Worm (Caenorhabditis elegans): ENCODE results near the gene F20G2.3.
A peak's percentile ranks its signal among the peaks of the same experiment; 100 is the strongest.

Gene F20G2.3

DNA sequence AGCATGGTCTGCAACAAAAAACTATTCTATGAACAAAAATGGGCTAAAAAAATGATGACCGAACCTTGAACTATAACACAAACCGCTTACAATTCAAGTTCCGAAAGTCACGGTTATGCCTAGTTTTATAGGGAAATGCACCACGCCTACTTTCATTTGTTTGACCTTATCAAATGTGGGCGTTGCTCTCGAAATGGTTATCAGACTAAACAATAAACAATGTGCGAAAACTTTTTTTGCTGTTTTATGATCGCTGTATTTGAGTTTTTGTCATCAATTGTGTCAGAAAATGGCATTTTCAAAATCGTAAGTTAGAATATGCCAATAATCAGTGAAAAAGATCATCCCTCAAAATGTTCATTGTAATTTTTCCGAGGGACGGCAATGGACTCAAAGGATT, 32.1 kb downstream of the F20G2.3 start, which contains the start of gene F35E12.6:
F35E12.6 (minus strand) TSS at position 101 of the 400 bp plus-strand sequence.
- TF ChIP-seq pqm-1 (tag; optimal IDR thresholded peaks at IDR 0.05) (no peak), elt-2 (tag; optimal IDR thresholded peaks at IDR 0.05) (peak; percentile 37)

DNA sequence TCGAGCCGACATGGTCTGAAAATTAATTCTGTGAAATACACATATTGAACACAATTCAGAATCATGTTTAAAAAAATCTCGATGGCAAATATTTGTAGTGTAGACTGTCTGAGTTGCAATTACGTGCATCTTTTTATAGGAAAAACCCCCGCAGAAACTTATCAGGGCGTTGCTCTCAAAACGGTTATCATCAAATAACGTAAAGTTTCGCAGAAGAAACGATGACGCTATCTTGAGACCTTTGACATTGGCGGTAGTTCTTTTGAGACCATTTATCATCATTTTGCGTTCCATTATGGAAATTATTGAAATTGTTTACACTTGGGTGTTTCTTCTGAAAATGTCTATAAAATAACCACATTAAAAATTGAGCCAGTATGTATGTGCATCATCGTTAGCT, 37.5 kb downstream of the F20G2.3 start, which contains the start of gene dct-17:
dct-17 (minus strand) TSS at position 23 of the 400 bp plus-strand sequence.
- TF ChIP-seq hlh-17 (GFP tag; optimal IDR thresholded peaks at IDR 0.05; ENCODE audit: borderline replicate concordance) (no peak), elt-2 (tag; optimal IDR thresholded peaks at IDR 0.05) (peak; percentile 24), pqm-1 (tag; optimal IDR thresholded peaks at IDR 0.05) (peak; percentile 3), nhr-84 (tag; optimal IDR thresholded peaks at IDR 0.05) (no peak), F16B12.6 (tag; optimal IDR thresholded peaks at IDR 0.05) (no peak), pax-3 (tag; optimal IDR thresholded peaks at IDR 0.05) (peak; percentile 12), unc-98 (GFP tag; IDR thresholded peaks at IDR 0.05) (no peak)

DNA sequence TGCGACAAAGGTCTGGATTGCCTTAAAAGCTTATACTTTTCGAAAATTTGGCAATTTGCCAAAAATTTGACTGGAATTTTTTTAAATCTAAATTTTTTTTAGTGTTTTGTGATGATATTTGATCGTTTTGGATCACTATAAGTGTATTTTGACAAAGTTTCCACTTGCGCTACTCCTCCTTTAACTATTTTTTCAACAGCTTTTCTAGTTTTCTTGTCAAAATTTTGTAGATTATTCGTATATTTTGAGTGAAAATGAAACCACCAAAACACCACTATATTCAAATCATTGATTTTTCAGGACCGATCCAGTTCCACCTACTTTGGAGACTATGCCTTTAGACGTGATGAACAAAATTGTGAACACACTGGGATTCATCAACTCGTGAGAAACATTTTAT, 42.7 kb downstream of the F20G2.3 start, which contains the start of gene fbxa-181:
fbxa-181 (plus strand) TSS at position 301 of the 400 bp plus-strand sequence.
- no peak for TF ChIP-seq elt-3 (tag; optimal IDR thresholded peaks at IDR 0.05)
- no peak for TF ChIP-seq grh-1 (GFP tag; IDR thresholded peaks at IDR 0.05)
- TF ChIP-seq lin-35 (GFP tag; optimal IDR thresholded peaks at IDR 0.05), result no peak
- no peak for TF ChIP-seq aha-1 (tag; optimal IDR thresholded peaks at IDR 0.05)
- no peak for TF ChIP-seq nhr-28 (tag; optimal IDR thresholded peaks at IDR 0.05)
- TF ChIP-seq nhr-71 (tag; optimal IDR thresholded peaks at IDR 0.05), result no peak
- TF ChIP-seq zag-1 (tag; optimal IDR thresholded peaks at IDR 0.05), result no peak
- TF ChIP-seq nhr-85 (tag), result no peak
- no peak for TF ChIP-seq isw-1 (GFP tag; IDR thresholded peaks at IDR 0.05)
- TF ChIP-seq hpl-2 (GFP tag; optimal IDR thresholded peaks at IDR 0.05), result no peak

DNA sequence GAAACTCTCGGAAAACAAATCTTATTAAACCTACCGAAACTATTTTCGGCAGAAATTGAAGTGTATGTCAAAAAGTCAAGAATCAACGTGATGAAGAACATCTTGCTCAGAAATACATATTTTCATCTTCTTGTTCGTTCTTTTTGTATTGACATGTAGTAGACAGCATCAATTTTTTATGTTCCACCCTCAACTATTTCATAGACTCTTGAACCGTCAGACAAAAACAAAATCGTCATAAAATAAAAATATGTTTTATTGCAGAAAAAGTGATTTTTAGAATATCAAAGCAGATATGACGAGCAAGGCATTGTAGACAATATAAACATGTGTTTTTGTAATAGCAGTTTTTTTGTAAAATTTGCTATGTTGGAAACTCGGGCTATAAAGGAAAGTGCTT, 43.5 kb downstream of the F20G2.3 start, which contains the start of gene F35E12.2:
F35E12.2 (minus strand) TSS at position 101 of the 400 bp plus-strand sequence.
- TF ChIP-seq ces-1 (GFP tag; optimal IDR thresholded peaks at IDR 0.05), result no peak
- TF ChIP-seq elt-2 (tag; optimal IDR thresholded peaks at IDR 0.05), result no peak
- TF ChIP-seq ceh-90 (tag; optimal IDR thresholded peaks at IDR 0.05), result no peak
- TF ChIP-seq nhr-76 (tag; optimal IDR thresholded peaks at IDR 0.05), result no peak
- no peak for TF ChIP-seq dpl-1 (GFP tag; optimal IDR thresholded peaks at IDR 0.05)
- no peak for TF ChIP-seq hlh-17 (GFP tag; optimal IDR thresholded peaks at IDR 0.05; ENCODE audit: borderline replicate concordance)
- TF ChIP-seq ztf-4 (tag; optimal IDR thresholded peaks at IDR 0.05), result no peak
- TF ChIP-seq nhr-11 (tag; optimal IDR thresholded peaks at IDR 0.05), result no peak
- no peak for TF ChIP-seq alr-1 (tag; optimal IDR thresholded peaks at IDR 0.05; ENCODE audit: borderline replicate concordance)
- TF ChIP-seq nhr-85 (tag), result no peak
- no peak for TF ChIP-seq ama-1 (optimal IDR thresholded peaks at IDR 0.05)
- TF ChIP-seq ceh-88 (GFP tag; IDR thresholded peaks at IDR 0.05), result no peak

DNA sequence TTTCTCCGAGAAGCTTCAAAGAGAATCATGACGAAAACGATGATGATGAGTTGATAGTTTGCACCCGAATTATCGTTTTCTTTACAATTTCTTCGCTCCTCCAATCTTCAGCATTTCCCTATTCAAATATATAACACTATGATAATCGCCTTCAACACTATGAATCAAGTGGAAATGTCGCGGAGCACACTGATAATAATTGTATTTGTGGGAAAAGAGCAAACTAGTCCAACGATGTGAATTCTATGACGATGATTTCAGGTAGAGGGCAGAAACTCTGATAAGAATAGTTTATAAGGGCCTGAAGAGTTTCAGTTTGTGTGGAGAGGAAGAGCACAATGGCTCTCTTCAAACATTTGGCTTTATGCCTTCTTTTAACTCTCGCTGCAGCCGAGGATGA, 51.8 kb downstream of the F20G2.3 start, which contains the start of gene T01D3.6:
T01D3.6 (plus strand) TSS at position 294 of the 400 bp plus-strand sequence.
- TF ChIP-seq unc-98 (GFP tag; IDR thresholded peaks at IDR 0.05) (no peak), tbx-2 (tag; optimal IDR thresholded peaks at IDR 0.05) (no peak), nhr-19 (GFP tag; conservative IDR thresholded peaks at IDR 0.05) (no peak), F16B12.6 (tag; optimal IDR thresholded peaks at IDR 0.05) (no peak), hlh-17 (GFP tag; optimal IDR thresholded peaks at IDR 0.05; ENCODE audit: borderline replicate concordance) (no peak), pag-3 (tag; optimal IDR thresholded peaks at IDR 0.05; ENCODE audit: borderline replicate concordance, insufficient read depth) (no peak), fkh-8 (tag; optimal IDR thresholded peaks at IDR 0.05) (no peak), nhr-71 (tag; optimal IDR thresholded peaks at IDR 0.05) (no peak), pqm-1 (tag; optimal IDR thresholded peaks at IDR 0.05) (peak; percentile 32), ceh-8 (GFP tag; optimal IDR thresholded peaks at IDR 0.05) (no peak), fkh-10 (GFP tag; optimal IDR thresholded peaks at IDR 0.05) (no peak), elt-2 (tag; optimal IDR thresholded peaks at IDR 0.05) (peak; percentile 79), pax-3 (tag; optimal IDR thresholded peaks at IDR 0.05) (peak; percentile 29), vab-15 (tag; optimal IDR thresholded peaks at IDR 0.05) (no peak), lin-35 (GFP tag; optimal IDR thresholded peaks at IDR 0.05) (peak in 1 of 2 experiments; percentile 24), aha-1 (tag; optimal IDR thresholded peaks at IDR 0.05) (no peak), zip-4 (GFP tag; optimal IDR thresholded peaks at IDR 0.05) (no peak), nhr-47 (tag; optimal IDR thresholded peaks at IDR 0.05) (no peak), egl-13 (tag; optimal IDR thresholded peaks at IDR 0.05) (no peak), nhr-85 (tag) (peak; percentile 10), nhr-12 (tag; optimal IDR thresholded peaks at IDR 0.05) (no peak)
